Worm (Caenorhabditis elegans): Measurements from ENCODE around the gene C42C1.8.

- TF ChIP-seq lin-13 (tag; optimal IDR thresholded peaks at IDR 0.05) (no peak), unc-62 (GFP tag; optimal IDR thresholded peaks at IDR 0.05) (no peak), hlh-1 (tag; optimal IDR thresholded peaks at IDR 0.05) (no peak), nhr-237 (tag; optimal IDR thresholded peaks at IDR 0.05) (no peak), sem-2 (GFP tag; optimal IDR thresholded peaks at IDR 0.05) (no peak), flh-1 (GFP tag; optimal IDR thresholded peaks at IDR 0.05) (no peak), M03D4.4 (tag; optimal IDR thresholded peaks at IDR 0.05) (no peak)
Observed at ce11 chrIV:12278507-12278906, 12.3 kb upstream of the C42C1.8 start, which contains the start of the genes tag-335 and vkmt-1.
